Worm (Caenorhabditis elegans) whole organism, midembryonic: ENCODE data around the gene M02B1.4.

Source experiments
- T22C8.4 ChIP-seq: fragments of 200-800 bp; sonication (Bioruptor generic); IDR thresholded peaks from 2 replicates; pipeline ENCODE4 v1.3.6; 2022; ENCODE audit warnings: missing genetic modification characterization, missing compliant biosample characterization
- cog-1 ChIP-seq: sonication (generic microtip); optimal IDR thresholded peaks from 2 replicates; lab custom pipeline; 2016; ENCODE audit warnings: missing genetic modification characterization, missing compliant biosample characterization
- flt-1 ChIP-seq: fragments of 200-800 bp; sonication (Bioruptor generic); IDR thresholded peaks from 2 replicates; pipeline ENCODE4 v1.3.6; 2022; ENCODE audit warnings: missing genetic modification characterization, missing compliant biosample characterization
- med-1 ChIP-seq: sonication (generic microtip); optimal IDR thresholded peaks from 2 replicates; lab custom pipeline; 2017; ENCODE audit warnings: missing genetic modification characterization, mild to moderate bottlenecking, missing compliant biosample characterization, antibody characterized with exemption, missing genetic modification reagents; ENCODE audit not compliant: insufficient read depth
- ref-1 ChIP-seq: fragments of 200-800 bp; sonication (Bioruptor generic); conservative IDR thresholded peaks from 2 replicates; pipeline ENCODE4 v1.3.6; 2022; ENCODE audit warnings: missing genetic modification reagents, missing genetic modification characterization, missing compliant biosample characterization
- ztf-29 ChIP-seq: fragments of 200-800 bp; sonication (Bioruptor generic); IDR thresholded peaks from 2 replicates; pipeline ENCODE4 v1.3.6; 2022; ENCODE audit warnings: missing genetic modification reagents, missing genetic modification characterization, missing compliant biosample characterization

DNA sequence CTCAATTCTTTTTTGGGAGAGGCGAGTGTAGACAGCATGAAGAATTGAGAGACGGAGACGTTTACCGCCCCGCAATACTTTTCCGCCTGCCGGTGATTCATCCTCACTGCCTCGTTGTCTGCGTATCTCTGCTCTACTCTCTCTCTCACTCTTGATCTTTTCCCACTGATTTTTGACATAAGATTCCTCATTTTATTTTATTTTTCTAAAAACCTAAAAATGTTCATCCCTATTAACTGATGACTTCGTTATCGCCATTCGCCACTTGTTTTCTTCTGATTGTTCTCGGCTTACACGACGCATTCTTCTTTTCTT lies 9.3 kb upstream of the M02B1.4 start:
- TF ChIP-seq T22C8.4 (GFP tag; lab: Robert Waterston, UW) = no peak
- no peak for TF ChIP-seq ref-1 (GFP tag; lab: Robert Waterston, UW)
- TF ChIP-seq ztf-29 (GFP tag; lab: Robert Waterston, UW) = no peak
- TF ChIP-seq flt-1 = no peak
- no peak for TF ChIP-seq med-1 (GFP tag; lab: Kevin White, UChicago)
- no peak for TF ChIP-seq cog-1 (tag; lab: Kevin White, UChicago)
